Fruit fly (Drosophila melanogaster) whole organism, embryonic: ENCODE results near the gene CG17666.

Experiments
- CG2199 ChIP-seq: fragments of 200-800 bp; sonication (Bioruptor generic); IDR thresholded peaks from 3 replicates; pipeline ENCODE4 v1.3.6; 2022; ENCODE audit warnings: missing biosample characterization, missing genetic modification characterization
- Med ChIP-seq: fragments of 200-800 bp; sonication (Bioruptor generic); peaks from one replicate; lab custom pipeline; 2016; ENCODE audit warnings: missing biosample characterization, missing genetic modification characterization, mild to moderate bottlenecking, inconsistent platforms, moderate library complexity
- kni ChIP-seq: fragments of 200-800 bp; sonication (Bioruptor generic); optimal IDR thresholded peaks from 3 replicates; lab custom pipeline; 2017; ENCODE audit warnings: mild to moderate bottlenecking, missing biosample characterization, missing genetic modification reagents, missing genetic modification characterization
- nerfin-1 ChIP-seq: fragments of 200-800 bp; sonication (Bioruptor generic); optimal IDR thresholded peaks from 3 replicates; lab custom pipeline; 2019; ENCODE audit warnings: missing biosample characterization, mild to moderate bottlenecking, missing genetic modification characterization, moderate library complexity
- sd ChIP-seq: fragments of 200-800 bp; sonication (Bioruptor generic); optimal IDR thresholded peaks from 3 replicates; lab custom pipeline; 2018; ENCODE audit warnings: missing biosample characterization, mild to moderate bottlenecking, missing genetic modification characterization, moderate library complexity
- sens ChIP-seq: fragments of 200-800 bp; sonication (Bioruptor generic); peaks from one replicate; lab custom pipeline; 2016; ENCODE audit warnings: missing biosample characterization, missing genetic modification characterization
- sug ChIP-seq: fragments of 200-800 bp; optimal IDR thresholded peaks from 2 replicates; lab custom pipeline; 2019; ENCODE audit warnings: missing biosample characterization, mild to moderate bottlenecking, missing genetic modification characterization, moderate library complexity
- trh ChIP-seq: fragments of 200-800 bp; sonication (Bioruptor generic); optimal IDR thresholded peaks from 2 replicates; lab custom pipeline; 2016; ENCODE audit warnings: missing biosample characterization, missing genetic modification characterization

Gene CG17666

DNA sequence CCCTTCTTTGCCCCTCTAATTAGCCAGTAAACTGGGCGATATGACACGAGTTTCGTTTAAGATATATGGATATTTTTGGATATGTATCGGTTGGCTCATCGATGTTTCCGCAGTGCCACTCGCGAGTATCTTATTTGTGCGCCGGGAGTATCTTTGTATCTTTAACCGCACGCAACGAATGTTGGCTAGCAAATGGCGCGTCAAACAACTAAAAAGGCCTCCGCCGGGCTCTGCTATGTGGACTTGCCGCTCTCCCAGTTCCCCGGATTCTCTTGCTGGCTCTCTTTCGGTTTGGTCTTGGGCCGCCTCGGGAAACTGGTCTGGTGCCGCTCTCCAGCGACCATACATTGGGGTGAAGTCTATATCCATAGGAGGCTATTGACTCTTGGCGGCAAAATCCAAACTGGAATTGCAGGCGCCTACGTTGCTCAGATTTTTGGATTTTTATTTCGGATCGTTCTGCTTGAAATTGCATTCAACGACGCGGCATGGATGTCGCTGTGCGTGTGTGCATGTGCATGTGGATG is 51.3 kb downstream of the CG17666 start (continued):
- no peak for TF ChIP-seq trh

DNA sequence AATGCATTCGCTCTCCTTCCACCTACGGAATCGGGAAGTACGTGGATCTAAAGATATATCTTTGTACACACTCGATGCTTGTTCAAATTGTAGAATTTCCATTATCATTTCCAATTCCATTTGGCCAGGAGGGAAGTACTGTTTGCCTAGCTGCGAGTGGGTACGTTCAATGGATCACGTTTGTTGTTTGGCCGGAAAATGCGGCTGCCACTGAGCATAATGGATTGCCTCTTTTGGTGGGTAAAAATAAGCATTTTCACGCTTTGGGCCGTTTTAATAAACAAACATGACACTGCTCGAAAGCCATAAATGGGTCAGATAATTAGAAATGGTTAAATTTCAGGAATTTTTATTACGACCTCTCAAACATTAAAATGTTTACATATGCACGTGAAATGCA is 52.2 kb downstream of the CG17666 start:
- peak; percentile 30 for TF ChIP-seq kni (GFP tag; lab: Kevin White, UChicago)
- TF ChIP-seq Med: peak; percentile 8
- no peak for TF ChIP-seq sug (tag; lab: Kevin White, UChicago)
- no peak for TF ChIP-seq nerfin-1
- TF ChIP-seq sens (GFP tag; lab: Kevin White, UChicago): peak; percentile 77
- TF ChIP-seq CG2199 (GFP tag; lab: Robert Waterston, UW): 0 out of 3 replicates have a peak, but pooled peaks have one; percentile 60
- TF ChIP-seq sd (tag; lab: Kevin White, UChicago): peak; percentile 44
